Worm (Caenorhabditis elegans) whole organism, dauer: Measurements from ENCODE around the gene T02D1.7.

Experiments
- unc-62 ChIP-seq: sonication (generic microtip); optimal IDR thresholded peaks from 2 replicates; lab custom pipeline; 2017; ENCODE audit warnings: missing biosample characterization, missing genetic modification reagents, missing genetic modification characterization

Gene T02D1.7

ce11 chrIV:17407025-17407424 lies at the start of gene T02D1.7:
Gene T02D1.7 (minus strand): TSS chrIV:17407125.
- TF ChIP-seq unc-62, result no peak

- no peak for TF ChIP-seq unc-62
Observed at ce11 chrIV:17453996-17454395, 47.1 kb upstream of the T02D1.7 start.

DNA sequence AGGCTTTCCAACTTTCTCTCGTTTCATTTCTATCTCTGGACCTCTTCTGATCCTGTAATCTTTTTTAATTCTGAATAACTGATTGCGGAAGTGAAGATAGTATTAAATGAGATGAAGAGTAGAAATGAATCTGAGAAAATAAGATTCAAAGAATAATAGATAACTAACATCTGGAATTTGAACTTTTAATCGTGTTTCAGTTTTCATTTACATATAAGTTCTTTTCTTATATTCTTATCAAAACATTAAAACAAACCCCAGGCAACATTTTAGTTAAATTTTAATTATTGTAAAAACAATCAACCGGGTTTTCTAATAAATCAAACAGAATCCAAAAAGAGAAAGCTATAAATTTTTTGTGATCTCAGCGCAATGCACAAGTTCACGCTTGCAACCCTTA lies 46.3 kb upstream of the T02D1.7 start:
- TF ChIP-seq unc-62, result no peak

DNA sequence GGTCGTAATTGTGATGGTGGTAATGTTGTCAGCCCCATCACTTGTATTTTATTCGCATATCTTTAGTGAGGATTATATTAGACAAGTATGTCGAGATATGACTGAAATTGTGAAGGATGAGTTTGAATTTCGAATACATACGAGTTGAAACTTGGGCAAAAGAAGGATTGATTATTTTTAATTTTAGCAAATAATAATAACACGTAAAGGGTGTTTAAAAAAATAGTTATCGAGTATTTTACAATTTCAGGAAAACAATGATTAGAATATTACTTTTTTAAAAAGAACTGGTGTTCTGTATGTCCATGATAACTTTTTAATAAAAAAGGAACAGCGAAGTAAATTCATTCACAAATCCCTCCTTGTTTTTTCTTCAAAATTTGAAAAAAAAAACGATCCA lies 43.5 kb upstream of the T02D1.7 start, which contains the start of gene F11E6.8:
Gene F11E6.8 (minus strand): TSS at position 101 of the 400 bp plus-strand sequence.
- no peak for TF ChIP-seq unc-62

ce11 chrIV:17448319-17448718 lies 41.4 kb upstream of the T02D1.7 start:
- TF ChIP-seq unc-62, result no peak

DNA sequence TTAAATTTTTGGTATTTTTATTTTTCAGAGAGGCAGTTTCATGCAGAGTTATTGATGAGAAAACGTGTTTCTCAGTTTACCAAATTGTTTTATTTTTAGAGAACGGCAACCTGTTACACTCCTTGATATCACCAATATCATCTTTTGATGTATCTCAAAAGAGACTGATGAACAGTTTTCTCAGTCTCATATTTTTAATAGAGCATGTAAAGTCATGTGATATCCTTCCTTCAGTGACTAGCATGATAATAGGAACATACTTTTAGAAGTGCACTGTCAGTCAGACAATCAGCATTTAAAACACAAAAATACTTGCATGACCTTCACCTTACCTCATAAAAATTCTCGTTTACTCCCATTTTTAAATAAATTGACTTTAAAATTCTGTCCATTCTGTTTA lies 35.6 kb upstream of the T02D1.7 start, which contains the start of gene F11E6.11:
Gene F11E6.11 (plus strand): TSS at position 325 of the 400 bp plus-strand sequence.
- TF ChIP-seq unc-62, result no peak

DNA sequence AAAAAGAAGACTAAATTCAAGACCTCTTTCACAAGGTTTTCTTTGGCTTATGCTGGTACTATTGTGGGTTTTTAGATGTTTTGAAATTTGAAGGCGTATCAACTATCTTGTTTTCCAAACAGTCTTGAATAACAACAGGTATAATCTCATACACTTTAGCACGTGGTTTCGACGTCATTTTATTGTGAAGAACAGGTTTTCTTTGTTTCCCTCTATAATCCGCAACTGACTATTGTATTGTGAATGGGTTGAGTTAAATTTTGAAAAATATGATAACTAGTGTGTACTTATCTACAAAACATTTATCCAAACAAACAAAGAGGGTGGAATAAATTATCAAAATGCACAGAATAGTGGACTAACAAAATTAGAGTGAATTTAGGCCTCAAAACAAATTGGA lies 34.3 kb upstream of the T02D1.7 start:
- TF ChIP-seq unc-62, result no peak

DNA sequence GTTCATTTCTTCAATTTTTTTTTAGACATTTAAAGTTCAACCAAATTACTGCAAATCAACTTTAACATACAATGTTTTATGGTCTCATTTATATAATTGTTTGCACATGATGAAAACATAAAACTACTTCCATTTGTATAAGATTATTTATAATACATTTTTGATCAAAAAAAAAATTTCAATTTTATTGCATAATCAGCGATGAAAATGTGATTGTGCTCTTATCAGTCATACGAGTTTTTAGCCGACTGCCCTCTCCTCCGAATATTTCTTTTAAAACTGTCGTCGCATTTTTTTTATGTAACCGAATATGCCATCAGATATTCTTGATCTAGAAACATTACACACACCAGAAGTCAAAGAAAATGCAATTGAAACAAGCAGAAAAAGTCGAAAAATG lies 33.5 kb upstream of the T02D1.7 start, which contains the start of gene F08A7.1:
Gene F08A7.1 (plus strand): TSS at position 191 of the 400 bp plus-strand sequence.
- no peak for TF ChIP-seq unc-62

- no peak for TF ChIP-seq unc-62
Observed at ce11 chrIV:17440001-17440400, 33.1 kb upstream of the T02D1.7 start, which contains the start of gene C06A12.19. Gene C06A12.19 (minus strand): TSS chrIV:17440101.

ce11 chrIV:17437038-17437437 lies 30.1 kb upstream of the T02D1.7 start, which contains the start of gene C06A12.8:
Gene C06A12.8 (plus strand): TSS chrIV:17437338.
- TF ChIP-seq unc-62, result no peak

DNA sequence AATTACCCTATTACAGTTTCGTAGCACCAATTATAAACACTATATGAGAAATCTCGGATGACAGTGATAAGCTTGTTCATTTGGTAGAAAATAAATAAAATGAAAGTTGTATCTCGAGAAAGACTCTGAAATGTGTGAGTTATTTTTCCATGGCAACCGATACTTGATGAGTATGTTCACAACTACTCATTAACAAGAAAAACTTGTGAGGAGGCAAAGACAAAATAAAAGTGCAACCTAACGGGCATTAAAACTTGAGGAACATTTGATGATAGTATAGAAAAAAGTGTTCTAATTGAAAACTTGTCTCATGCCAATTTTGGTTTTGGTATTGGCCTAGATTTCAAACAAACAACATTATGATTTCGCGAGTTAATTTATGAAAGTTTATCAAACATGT lies 29.6 kb upstream of the T02D1.7 start, which contains the start of gene gcy-27:
Gene gcy-27 (minus strand): TSS at position 101 of the 400 bp plus-strand sequence.
- no peak for TF ChIP-seq unc-62

ce11 chrIV:17435228-17435627 lies 28.3 kb upstream of the T02D1.7 start:
- TF ChIP-seq unc-62, result no peak

ce11 chrIV:17432223-17432826 lies 25.4 kb upstream of the T02D1.7 start:
- TF ChIP-seq unc-62, result no peak

ce11 chrIV:17431287-17431686 lies 24.4 kb upstream of the T02D1.7 start, which contains the start of gene lact-6:
Gene lact-6 (minus strand): TSS chrIV:17431387.
- no peak for TF ChIP-seq unc-62

ce11 chrIV:17427423-17427822 lies 20.5 kb upstream of the T02D1.7 start, which contains the start of gene C06A12.3:
Gene C06A12.3 (plus strand): TSS chrIV:17427723.
- TF ChIP-seq unc-62, result no peak

ce11 chrIV:17426970-17427369 lies 20.0 kb upstream of the T02D1.7 start:
- no peak for TF ChIP-seq unc-62

DNA sequence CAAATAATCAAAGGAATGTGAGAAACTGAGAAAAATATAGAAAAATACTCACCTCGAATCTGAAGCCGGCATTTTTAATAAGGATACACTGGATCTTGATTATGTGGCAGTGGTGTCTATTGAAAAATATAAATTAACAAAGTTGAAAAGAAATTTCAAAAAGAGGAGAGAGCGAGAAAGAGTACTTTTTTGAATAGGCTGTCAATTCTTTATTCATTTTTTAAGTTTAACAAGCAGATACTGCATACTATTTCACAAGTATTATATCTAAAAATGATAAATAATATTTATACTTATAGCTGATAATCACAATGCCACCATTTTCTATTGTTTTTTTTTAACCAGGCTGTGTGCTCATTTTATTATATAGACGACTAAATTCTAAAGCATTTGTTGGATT lies 10.8 kb upstream of the T02D1.7 start, which contains the start of gene npr-26:
Gene npr-26 (minus strand): TSS at position 101 of the 400 bp plus-strand sequence.
- TF ChIP-seq unc-62, result no peak

ce11 chrIV:17413343-17413742 lies 6.4 kb upstream of the T02D1.7 start:
- no peak for TF ChIP-seq unc-62
